Fruit fly (Drosophila melanogaster) whole organism, pupa: ENCODE measurements around the gene CG17292.

Experiments used
- CG10348 ChIP-seq: fragments of 200-800 bp; sonication (Bioruptor generic); IDR thresholded peaks from 2 replicates; pipeline ENCODE4 v1.3.6; 2022; ENCODE audit warnings: missing biosample characterization, missing genetic modification characterization
- CG12605 ChIP-seq: fragments of 200-800 bp; sonication (Bioruptor generic); IDR thresholded peaks from 2 replicates; pipeline ENCODE4 v1.3.6; 2022; ENCODE audit warnings: missing biosample characterization, missing genetic modification characterization
- CG13204 ChIP-seq: fragments of 200-800 bp; sonication (Bioruptor generic); optimal IDR thresholded peaks from 2 replicates; lab custom pipeline; 2018; ENCODE audit warnings: missing biosample characterization, mild to moderate bottlenecking, missing genetic modification characterization, moderate library complexity
- CG14655 ChIP-seq: fragments of 200-800 bp; sonication (Bioruptor generic); optimal IDR thresholded peaks from 3 replicates; lab custom pipeline; 2017; ENCODE audit warnings: mild to moderate bottlenecking, missing biosample characterization, missing genetic modification reagents, missing genetic modification characterization
- CG15710 ChIP-seq: fragments of 200-800 bp; sonication (Bioruptor generic); optimal IDR thresholded peaks from 2 replicates; lab custom pipeline; 2018; ENCODE audit warnings: missing biosample characterization, mild to moderate bottlenecking, missing genetic modification characterization, moderate library complexity
- CG17806 ChIP-seq: fragments of 200-800 bp; sonication (Bioruptor generic); optimal IDR thresholded peaks from 2 replicates; lab custom pipeline; 2018; ENCODE audit warnings: missing biosample characterization, mild to moderate bottlenecking, missing genetic modification characterization, moderate library complexity
- CG32121 ChIP-seq: fragments of 200-800 bp; sonication (Bioruptor generic); IDR thresholded peaks from 2 replicates; pipeline ENCODE4 v1.3.6; 2022; ENCODE audit warnings: missing biosample characterization, missing genetic modification characterization
- CG34367 ChIP-seq: fragments of 200-800 bp; sonication (Bioruptor generic); optimal IDR thresholded peaks from 2 replicates; lab custom pipeline; 2018; ENCODE audit warnings: missing biosample characterization, mild to moderate bottlenecking, missing genetic modification characterization
- CG4496 ChIP-seq: fragments of 200-800 bp; sonication (Bioruptor generic); IDR thresholded peaks from 3 replicates; pipeline ENCODE4 v1.3.6; 2022; ENCODE audit warnings: missing biosample characterization, missing genetic modification characterization
- CG8159 ChIP-seq: fragments of 200-800 bp; sonication (Bioruptor generic); optimal IDR thresholded peaks from 3 replicates; lab custom pipeline; 2018; ENCODE audit warnings: missing biosample characterization, mild to moderate bottlenecking, missing genetic modification characterization, moderate library complexity
- CG8301 ChIP-seq: fragments of 200-800 bp; sonication (Bioruptor generic); optimal IDR thresholded peaks from 2 replicates; lab custom pipeline; 2018; ENCODE audit warnings: missing biosample characterization, mild to moderate bottlenecking, missing genetic modification characterization
- CG9948 ChIP-seq: fragments of 200-800 bp; sonication (Bioruptor generic); optimal IDR thresholded peaks from 2 replicates; lab custom pipeline; 2018; ENCODE audit warnings: missing biosample characterization, mild to moderate bottlenecking, missing genetic modification characterization, moderate library complexity
- D1 ChIP-seq: fragments of 200-800 bp; sonication (Bioruptor generic); optimal IDR thresholded peaks from 2 replicates; lab custom pipeline; 2018; ENCODE audit warnings: missing biosample characterization, mild to moderate bottlenecking, missing genetic modification characterization, moderate library complexity
- EcR ChIP-seq: fragments of 200-800 bp; sonication (Bioruptor generic); optimal IDR thresholded peaks from 3 replicates; lab custom pipeline; 2019; ENCODE audit warnings: missing biosample characterization, missing genetic modification characterization, mild to moderate bottlenecking, moderate library complexity, missing genetic modification reagents
- Ets98B ChIP-seq: fragments of 200-800 bp; sonication (Bioruptor generic); IDR thresholded peaks from 2 replicates; pipeline ENCODE4 v1.3.6; 2022; ENCODE audit warnings: missing biosample characterization, missing genetic modification characterization
- Pif1A ChIP-seq: fragments of 200-800 bp; sonication (Bioruptor generic); optimal IDR thresholded peaks from 3 replicates; lab custom pipeline; 2016; ENCODE audit warnings: missing biosample characterization, missing genetic modification characterization
- Pif1B ChIP-seq: fragments of 200-800 bp; sonication (Bioruptor generic); optimal IDR thresholded peaks from 3 replicates; lab custom pipeline; 2016; ENCODE audit warnings: missing biosample characterization, missing genetic modification characterization
- Snoo ChIP-seq: fragments of 200-800 bp; sonication (Bioruptor generic); optimal IDR thresholded peaks from 3 replicates; lab custom pipeline; 2017; ENCODE audit warnings: missing biosample characterization, mild to moderate bottlenecking, missing genetic modification characterization, inconsistent platforms
- fd96Ca ChIP-seq: fragments of 200-800 bp; sonication (Bioruptor generic); IDR thresholded peaks from 3 replicates; pipeline ENCODE4 v1.3.6; 2022; ENCODE audit warnings: missing biosample characterization, missing genetic modification characterization
- gl ChIP-seq: fragments of 200-800 bp; sonication (Bioruptor generic); optimal IDR thresholded peaks from 2 replicates; lab custom pipeline; 2018; ENCODE audit warnings: missing biosample characterization, mild to moderate bottlenecking, missing genetic modification characterization
- rn ChIP-seq: fragments of 200-800 bp; sonication (Bioruptor generic); IDR thresholded peaks from 2 replicates; pipeline ENCODE4 v1.3.6; 2022; ENCODE audit warnings: missing biosample characterization, missing genetic modification characterization

CG17292 gene

DNA sequence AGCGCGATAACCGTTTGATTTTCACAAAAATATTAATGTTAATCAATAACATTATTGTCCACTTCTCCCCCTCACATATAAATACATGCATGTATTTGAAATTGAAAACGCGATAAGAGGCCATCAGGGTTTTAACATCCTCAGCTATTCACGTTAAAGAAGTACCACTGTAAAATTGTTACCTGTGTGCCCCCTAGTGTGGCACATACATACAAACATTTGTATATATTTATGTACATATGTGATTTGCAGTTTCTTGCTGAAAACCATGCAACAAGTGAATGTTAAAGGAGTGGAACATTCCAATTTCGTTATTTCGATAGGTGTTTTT is 7.3 kb upstream of the CG17292 start:
- peak; percentile 6; the same call in 1 of the 3 replicates for TF ChIP-seq CG4496
- no peak for TF ChIP-seq CG32121
- TF ChIP-seq, all 21 proteins: peak for 1

DNA sequence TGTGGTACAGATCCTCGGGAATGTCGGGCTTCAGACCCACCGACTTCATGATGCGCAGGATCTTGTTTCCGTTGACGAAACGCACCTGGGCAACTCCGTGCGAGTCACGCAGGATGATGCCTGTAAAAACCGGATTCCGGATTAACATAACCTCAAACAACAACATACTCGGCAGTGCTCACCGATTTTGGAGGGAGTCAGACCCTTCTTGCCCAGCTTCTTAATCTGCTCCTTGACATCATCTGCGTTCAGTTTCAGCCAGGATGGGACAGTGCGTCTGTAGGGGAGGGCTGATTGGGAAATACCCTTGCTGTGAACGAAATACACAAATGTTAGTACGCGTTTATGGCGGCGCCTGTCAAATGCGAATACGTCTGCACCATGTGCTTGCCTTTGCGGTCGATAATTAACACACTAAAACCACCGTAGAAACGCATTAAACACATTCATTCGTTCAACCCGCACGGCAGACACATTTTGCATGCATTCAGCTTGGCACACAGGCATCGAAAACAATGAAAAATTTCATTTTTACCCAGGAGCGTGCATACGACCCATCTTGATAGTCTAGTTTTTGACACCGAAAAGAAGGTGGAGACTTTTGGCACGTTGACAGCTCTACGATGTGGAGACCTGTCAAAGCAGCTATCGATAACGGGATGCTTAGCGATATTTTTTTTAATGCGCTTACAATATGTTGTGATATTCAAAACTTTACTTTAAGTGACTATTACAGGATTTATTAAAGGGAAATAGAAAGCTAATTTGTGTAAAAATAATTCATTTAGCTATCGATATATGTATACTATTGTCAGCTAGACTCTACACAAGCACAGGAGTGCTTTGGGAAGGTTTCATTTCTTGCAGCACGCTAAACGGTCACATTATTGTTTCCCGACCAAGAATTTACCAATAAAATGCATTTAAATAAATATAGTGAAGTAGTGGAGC is 6.0 kb upstream of the CG17292 start, which contains the start of the genes RpS13 and CSN8:
RpS13 (minus strand) TSS at position 657 of the 951 bp plus-strand sequence.
CSN8 (plus strand) TSS at position 850 of the 951 bp plus-strand sequence.
- 0 out of 3 replicates have a peak, but pooled peaks have one; percentile 18 for TF ChIP-seq CG4496
- no peak for TF ChIP-seq Pif1B (GFP tag; lab: Kevin White, UChicago)
- 0 out of 2 replicates have a peak, but pooled peaks have one; percentile 11 for TF ChIP-seq CG32121
- no peak for TF ChIP-seq rn (GFP tag; lab: Robert Waterston, UW)
- TF ChIP-seq, all 21 proteins: peak for 2

DNA sequence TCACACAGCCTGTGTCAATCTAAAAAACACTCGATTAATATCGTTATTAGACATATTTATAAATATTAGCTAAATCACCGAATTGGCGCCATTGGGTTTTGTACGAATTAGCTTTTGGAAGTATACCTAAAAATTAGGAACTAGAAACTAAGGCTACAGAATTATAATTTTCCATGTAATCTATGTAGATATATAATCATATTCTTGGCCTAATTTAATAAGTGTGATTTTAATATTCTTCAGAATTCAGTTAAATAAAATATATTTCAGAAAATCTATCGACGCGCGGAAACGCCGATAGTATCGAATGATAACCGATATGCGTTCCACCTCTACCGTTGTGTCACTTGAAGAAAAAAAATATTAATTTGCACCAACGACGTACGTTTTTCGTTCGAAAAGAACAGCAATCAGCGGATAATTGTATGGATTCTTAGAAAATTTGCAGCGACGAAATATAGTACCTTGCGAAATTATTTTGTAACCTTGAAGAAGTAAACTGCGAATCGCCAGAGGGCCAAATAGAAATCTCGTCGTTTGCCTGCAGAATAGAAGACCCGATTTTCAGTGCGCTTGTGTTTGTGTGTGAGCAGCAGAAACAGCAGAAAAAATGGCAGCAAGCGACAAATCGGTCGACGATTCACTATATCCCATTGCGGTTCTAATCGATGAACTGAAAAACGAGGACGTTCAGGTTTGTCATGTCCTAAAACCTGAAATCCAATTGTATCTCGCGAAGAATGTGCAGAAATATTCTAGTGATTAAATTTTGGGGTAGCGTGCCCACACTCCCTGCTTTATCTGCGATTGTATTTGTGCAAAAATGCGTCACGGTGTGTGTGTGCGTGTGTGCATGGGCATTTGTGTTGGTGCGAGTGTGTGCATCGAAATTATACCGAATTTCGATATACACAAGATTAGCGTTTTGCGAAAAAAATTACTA is 4.3 kb upstream of the CG17292 start, which contains the start of gene Pp2A-29B:
Pp2A-29B (plus strand) TSS at position 338 of the 943 bp plus-strand sequence.
- TF ChIP-seq CG14655 (GFP tag; lab: Kevin White, UChicago) (no peak), D1 (tag; lab: Kevin White, UChicago) (no peak), Pif1A (GFP tag; lab: Kevin White, UChicago) (peak; percentile 4), CG13204 (no peak), CG8301 (tag; lab: Kevin White, UChicago) (no peak), CG32121 (no peak), CG17806 (tag; lab: Kevin White, UChicago) (no peak), Ets98B (GFP tag; lab: Robert Waterston, UW) (no peak), EcR (GFP tag; lab: Kevin White, UChicago) (no peak), CG15710 (tag; lab: Kevin White, UChicago) (peak; percentile 13), CG9948 (tag; lab: Kevin White, UChicago) (no peak), CG8159 (tag; lab: Kevin White, UChicago) (peak; percentile 32), gl (tag; lab: Kevin White, UChicago) (no peak), fd96Ca (GFP tag; lab: Robert Waterston, UW) (0 out of 3 replicates have a peak, but pooled peaks have one; percentile 15), CG34367 (no peak)

DNA sequence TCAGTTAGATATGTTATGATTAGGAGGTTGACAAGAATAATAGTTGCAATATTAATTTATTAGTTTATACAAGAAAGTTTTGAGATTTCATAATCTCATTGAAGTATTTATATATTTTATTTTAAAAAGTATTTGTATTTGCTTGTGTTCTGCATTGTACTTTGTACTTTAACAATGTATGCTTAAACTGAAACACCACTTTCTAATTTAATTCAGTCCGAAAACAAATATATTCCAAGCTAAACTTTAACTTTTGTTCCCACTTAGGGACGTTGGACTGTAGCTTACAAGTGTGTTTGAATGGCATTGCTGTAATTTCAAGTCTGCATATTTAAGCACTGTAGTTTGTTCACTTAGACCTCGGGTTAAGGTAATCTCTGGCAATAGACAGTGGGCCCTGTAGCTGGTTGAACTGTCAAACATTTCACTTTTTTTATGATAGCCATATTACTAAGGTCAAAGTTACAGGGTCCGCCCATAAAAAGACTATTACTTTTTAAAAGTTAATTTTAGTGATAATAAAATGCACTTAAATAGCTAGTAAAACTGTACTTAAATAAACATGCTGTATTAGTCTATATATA is 1.2 kb downstream of the CG17292 start:
- no peak for TF ChIP-seq CG15710 (tag; lab: Kevin White, UChicago)
- no peak for TF ChIP-seq CG12605 (GFP tag; lab: Robert Waterston, UW)
- TF ChIP-seq CG9948 (tag; lab: Kevin White, UChicago): peak; percentile 4
- peak; percentile 13; the same call in 1 of the 2 replicates for TF ChIP-seq CG32121
- TF ChIP-seq, all 21 proteins: peak for 2

DNA sequence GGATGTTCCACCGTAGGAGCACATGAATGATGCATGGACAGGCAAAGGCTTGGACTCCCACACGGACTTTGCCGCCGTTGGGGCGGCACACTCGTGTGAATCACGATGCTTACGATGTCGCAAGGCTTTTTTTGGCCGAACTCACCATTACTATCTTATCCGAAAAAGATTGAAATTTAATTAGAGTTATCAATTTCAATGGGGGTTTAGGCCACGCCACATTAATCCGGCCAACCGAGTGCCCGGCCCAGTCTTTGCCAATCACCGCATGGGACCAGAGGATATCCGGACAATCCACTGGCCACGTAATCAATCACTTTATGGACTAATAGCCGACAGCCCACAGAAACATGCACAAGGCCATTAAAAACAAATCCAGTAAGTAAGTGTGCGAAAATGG is 2.0 kb downstream of the CG17292 start:
- TF ChIP-seq Pif1B (GFP tag; lab: Kevin White, UChicago) (no peak), CG17806 (tag; lab: Kevin White, UChicago) (no peak), EcR (GFP tag; lab: Kevin White, UChicago) (no peak), CG8159 (tag; lab: Kevin White, UChicago) (no peak), CG12605 (GFP tag; lab: Robert Waterston, UW) (no peak), CG15710 (tag; lab: Kevin White, UChicago) (no peak), Snoo (tag; lab: Kevin White, UChicago) (no peak), CG4496 (no peak), rn (GFP tag; lab: Robert Waterston, UW) (no peak), fd96Ca (GFP tag; lab: Robert Waterston, UW) (no peak), CG13204 (no peak), CG10348 (GFP tag; lab: Robert Waterston, UW) (no peak), CG32121 (no peak), CG8301 (tag; lab: Kevin White, UChicago) (no peak), CG14655 (GFP tag; lab: Kevin White, UChicago) (no peak), gl (tag; lab: Kevin White, UChicago) (no peak), CG34367 (no peak), CG9948 (tag; lab: Kevin White, UChicago) (no peak), Ets98B (GFP tag; lab: Robert Waterston, UW) (no peak)
